Fruit fly (Drosophila melanogaster): ENCODE data around the gene Grp170.
A peak's percentile ranks its signal among the peaks of the same experiment; 100 is the strongest.

The Grp170 gene

dm6 chrX:2295435-2296229 is 20.8 kb upstream of the Grp170 start, which contains the start of gene Raf (continued):
- TF ChIP-seq CG10654 (GFP tag; optimal IDR thresholded peaks at IDR 0.05) (no peak), Dp (GFP tag; optimal IDR thresholded peaks at IDR 0.05) (no peak), CkIIα-i1 (GFP tag; IDR thresholded peaks at IDR 0.05) (no peak), gfzf (GFP tag; optimal IDR thresholded peaks at IDR 0.05) (no peak), wor (GFP tag; IDR thresholded peaks at IDR 0.05) (no peak), CG13123 (GFP tag; optimal IDR thresholded peaks at IDR 0.05) (no peak), CG7745 (tag; optimal IDR thresholded peaks at IDR 0.05) (no peak), crol (GFP tag; IDR thresholded peaks at IDR 0.05) (peak; percentile 93), Med (GFP tag) (no peak), wek (GFP tag; optimal IDR thresholded peaks at IDR 0.05) (no peak), chn (GFP tag; optimal IDR thresholded peaks at IDR 0.05) (no peak), nmo (GFP tag; optimal IDR thresholded peaks at IDR 0.05) (no peak), CG31365 (tag; optimal IDR thresholded peaks at IDR 0.05) (no peak), CG8478 (optimal IDR thresholded peaks at IDR 0.05) (no peak), CG6689 (GFP tag; IDR thresholded peaks at IDR 0.05) (no peak), Lpt (GFP tag; optimal IDR thresholded peaks at IDR 0.05) (no peak), inv (GFP tag; IDR thresholded peaks at IDR 0.05; ENCODE audit: partially characterized antibody) (no peak), shn (GFP tag; optimal IDR thresholded peaks at IDR 0.05) (no peak), al (GFP tag; IDR thresholded peaks at IDR 0.05) (no peak), zf30C (GFP tag; optimal IDR thresholded peaks at IDR 0.05) (no peak), gro (GFP tag; optimal IDR thresholded peaks at IDR 0.05) (no peak), CG12942 (GFP tag; optimal IDR thresholded peaks at IDR 0.05) (no peak), Sry-δ (GFP tag; optimal IDR thresholded peaks at IDR 0.05) (no peak), CG4820 (GFP tag; optimal IDR thresholded peaks at IDR 0.05) (no peak), caup (GFP tag; optimal IDR thresholded peaks at IDR 0.05; ENCODE audit: severe bottlenecking) (no peak), CG17361 (GFP tag; IDR thresholded peaks at IDR 0.05) (no peak), ab (GFP tag; optimal IDR thresholded peaks at IDR 0.05) (no peak), CG43689 (GFP tag; IDR thresholded peaks at IDR 0.05) (no peak), Neu2 (GFP tag; optimal IDR thresholded peaks at IDR 0.05; ENCODE audit: borderline replicate concordance) (no peak), Kr (GFP tag; optimal IDR thresholded peaks at IDR 0.05) (peak; percentile 26), Adf1 (GFP tag; IDR thresholded peaks at IDR 0.05) (peak; percentile 71), peb (GFP tag; IDR thresholded peaks at IDR 0.05) (0 out of 2 replicates have a peak, but pooled peaks have one; percentile 6), CG1529 (GFP tag; optimal IDR thresholded peaks at IDR 0.05) (no peak), Dip3 (GFP tag; optimal IDR thresholded peaks at IDR 0.05) (no peak), CG15073 (GFP tag; optimal IDR thresholded peaks at IDR 0.05) (peak; percentile 63), CG12299 (tag; optimal IDR thresholded peaks at IDR 0.05) (no peak), CG18262 (tag; optimal IDR thresholded peaks at IDR 0.05) (no peak), dan (GFP tag; IDR thresholded peaks at IDR 0.05) (no peak), sug (tag; optimal IDR thresholded peaks at IDR 0.05) (no peak), chif (GFP tag; optimal IDR thresholded peaks at IDR 0.05) (no peak), dm (GFP tag; optimal IDR thresholded peaks at IDR 0.05) (no peak), cato (GFP tag; optimal IDR thresholded peaks at IDR 0.05; ENCODE audit: borderline replicate concordance) (no peak), CG3995 (GFP tag; optimal IDR thresholded peaks at IDR 0.05) (no peak), Dbx (GFP tag; IDR thresholded peaks at IDR 0.05) (0 out of 3 replicates have a peak, but pooled peaks have one; percentile 40), NfI (GFP tag; optimal IDR thresholded peaks at IDR 0.05) (no peak), ttk (GFP tag; IDR thresholded peaks at IDR 0.05) (no peak), CG13775 (GFP tag; optimal IDR thresholded peaks at IDR 0.05) (no peak), CG10366 (GFP tag; IDR thresholded peaks at IDR 0.05) (no peak), CG16779 (GFP tag; IDR thresholded peaks at IDR 0.05) (no peak), Scr (GFP tag; IDR thresholded peaks at IDR 0.05; ENCODE audit: partially characterized antibody) (no peak), CG2202 (tag; optimal IDR thresholded peaks at IDR 0.05) (no peak)

Measured in whole organism, embryonic.